Fruit fly (Drosophila melanogaster) whole organism, embryonic: ENCODE data around the gene CG6066.

Experiments used
- ATbp ChIP-seq: fragments of 200-800 bp; sonication (Bioruptor generic); optimal IDR thresholded peaks from 2 replicates; lab custom pipeline; 2017; ENCODE audit warnings: missing biosample characterization, mild to moderate bottlenecking, missing genetic modification characterization, missing genetic modification reagents
- Adf1 ChIP-seq: fragments of 200-800 bp; sonication (Bioruptor generic); IDR thresholded peaks from 2 replicates; pipeline ENCODE4 v1.3.6; 2022; ENCODE audit warnings: missing biosample characterization, missing genetic modification characterization
- Atf3 ChIP-seq: fragments of 200-800 bp; sonication (Bioruptor generic); optimal IDR thresholded peaks from 3 replicates; lab custom pipeline; 2016; ENCODE audit warnings: missing biosample characterization, missing genetic modification characterization
- CG10366 ChIP-seq: fragments of 200-800 bp; sonication (Bioruptor generic); IDR thresholded peaks from 2 replicates; pipeline ENCODE4 v1.3.6; 2022; ENCODE audit warnings: missing biosample characterization, missing genetic modification characterization
- CG10979 ChIP-seq: fragments of 200-800 bp; sonication (Bioruptor generic); optimal IDR thresholded peaks from 2 replicates; lab custom pipeline; 2018; ENCODE audit warnings: missing biosample characterization, mild to moderate bottlenecking, missing genetic modification characterization, moderate library complexity
- CG11398 ChIP-seq: fragments of 200-800 bp; sonication (Bioruptor generic); optimal IDR thresholded peaks from 2 replicates; lab custom pipeline; 2016; ENCODE audit warnings: missing biosample characterization, missing genetic modification characterization
- CG11695 ChIP-seq: fragments of 200-800 bp; sonication (Bioruptor generic); IDR thresholded peaks from 3 replicates; pipeline ENCODE4 v1.3.6; 2022; ENCODE audit warnings: missing biosample characterization, missing genetic modification characterization
- CG12104 ChIP-seq: fragments of 200-800 bp; sonication (Bioruptor generic); optimal IDR thresholded peaks from 3 replicates; lab custom pipeline; 2016; ENCODE audit warnings: missing biosample characterization, missing genetic modification characterization
- CG12299 ChIP-seq: fragments of 200-800 bp; sonication (Bioruptor generic); optimal IDR thresholded peaks from 2 replicates; lab custom pipeline; 2018; ENCODE audit warnings: missing biosample characterization, mild to moderate bottlenecking, missing genetic modification characterization
- CG13424 ChIP-seq: fragments of 200-800 bp; sonication (Bioruptor generic); optimal IDR thresholded peaks from 2 replicates; lab custom pipeline; 2019; ENCODE audit warnings: missing biosample characterization, mild to moderate bottlenecking, missing genetic modification characterization, moderate library complexity
- CG16863 ChIP-seq: fragments of 200-800 bp; sonication (Bioruptor generic); optimal IDR thresholded peaks from 3 replicates; lab custom pipeline; 2016; ENCODE audit warnings: missing biosample characterization, missing genetic modification characterization
- CG17328 ChIP-seq: fragments of 200-800 bp; sonication (Bioruptor generic); IDR thresholded peaks from 2 replicates; pipeline ENCODE4 v1.3.6; 2022; ENCODE audit warnings: missing biosample characterization, missing genetic modification characterization
- CG17385 ChIP-seq: fragments of 200-800 bp; sonication (Bioruptor generic); optimal IDR thresholded peaks from 3 replicates; lab custom pipeline; 2018; ENCODE audit warnings: missing biosample characterization, mild to moderate bottlenecking, missing genetic modification characterization
- CG17829 ChIP-seq: fragments of 200-800 bp; optimal IDR thresholded peaks from 2 replicates; lab custom pipeline; 2019; ENCODE audit warnings: missing biosample characterization, mild to moderate bottlenecking, missing genetic modification characterization, moderate library complexity
- CG2129 ChIP-seq: fragments of 200-800 bp; sonication (Bioruptor generic); IDR thresholded peaks from 2 replicates; pipeline ENCODE4 v1.3.6; 2022; ENCODE audit warnings: missing biosample characterization, missing genetic modification characterization; ENCODE audit not compliant: partially characterized antibody
- CG32532 ChIP-seq: fragments of 200-800 bp; sonication (Bioruptor generic); IDR thresholded peaks from 2 replicates; pipeline ENCODE4 v1.3.6; 2022; ENCODE audit warnings: missing biosample characterization, missing genetic modification characterization
- CG34376 ChIP-seq: fragments of 200-800 bp; sonication (Bioruptor generic); optimal IDR thresholded peaks from 2 replicates; lab custom pipeline; 2018; ENCODE audit warnings: missing biosample characterization, mild to moderate bottlenecking, missing genetic modification characterization
- CG6272 ChIP-seq: fragments of 200-800 bp; sonication (Bioruptor generic); IDR thresholded peaks from 2 replicates; pipeline ENCODE4 v1.3.6; 2022; ENCODE audit warnings: missing biosample characterization, missing genetic modification characterization
- CG6791 ChIP-seq: fragments of 200-800 bp; sonication (Bioruptor generic); IDR thresholded peaks from 3 replicates; pipeline ENCODE4 v1.3.6; 2022; ENCODE audit warnings: missing biosample characterization, missing genetic modification characterization; ENCODE audit not compliant: partially characterized antibody
- CG7357 ChIP-seq: fragments of 200-800 bp; sonication (Bioruptor generic); IDR thresholded peaks from 3 replicates; pipeline ENCODE4 v1.3.6; 2022; ENCODE audit warnings: missing biosample characterization, missing genetic modification characterization
- CG7372 ChIP-seq: fragments of 200-800 bp; sonication (Bioruptor generic); IDR thresholded peaks from 2 replicates; pipeline ENCODE4 v1.3.6; 2022; ENCODE audit warnings: missing biosample characterization, missing genetic modification characterization
- CG8089 ChIP-seq: fragments of 200-800 bp; sonication (Bioruptor generic); optimal IDR thresholded peaks from 3 replicates; lab custom pipeline; 2016; ENCODE audit warnings: missing biosample characterization, missing genetic modification characterization
- CG8924 ChIP-seq: fragments of 200-800 bp; optimal IDR thresholded peaks from 3 replicates; lab custom pipeline; 2019; ENCODE audit warnings: missing biosample characterization, mild to moderate bottlenecking, missing genetic modification characterization, moderate library complexity
- CG9437 ChIP-seq: fragments of 200-800 bp; sonication (Bioruptor generic); optimal IDR thresholded peaks from 2 replicates; lab custom pipeline; 2018; ENCODE audit warnings: missing biosample characterization, mild to moderate bottlenecking, missing genetic modification characterization
- CG9817 ChIP-seq: fragments of 200-800 bp; sonication (Bioruptor generic); optimal IDR thresholded peaks from 2 replicates; lab custom pipeline; 2018; ENCODE audit warnings: missing biosample characterization, mild to moderate bottlenecking, missing genetic modification characterization, moderate library complexity
- CTCF ChIP-seq: fragments of 200-800 bp; sonication (Bioruptor generic); optimal IDR thresholded peaks from 2 replicates; lab custom pipeline; 2017; ENCODE audit warnings: missing biosample characterization, mild to moderate bottlenecking, missing genetic modification characterization, moderate library complexity
- Dad ChIP-seq: fragments of 200-800 bp; sonication (Bioruptor generic); optimal IDR thresholded peaks from 3 replicates; lab custom pipeline; 2016; ENCODE audit warnings: missing biosample characterization, missing genetic modification characterization
- Dfd ChIP-seq, 2 experiments: fragments of >200 bp; optimal IDR thresholded peaks; 2 replicates each; lab custom pipeline; 2017; ENCODE audit warnings: missing biosample characterization in 2 of 2, missing genetic modification characterization in 2 of 2
- Dll ChIP-seq: fragments of 200-800 bp; sonication (Bioruptor generic); IDR thresholded peaks from 4 replicates; pipeline ENCODE4 v1.3.6; 2022; ENCODE audit warnings: missing biosample characterization, missing genetic modification characterization; ENCODE audit not compliant: partially characterized antibody
- Dref ChIP-seq: fragments of 200-800 bp; sonication (Bioruptor generic); IDR thresholded peaks from 2 replicates; pipeline ENCODE4 v1.3.6; 2022; ENCODE audit warnings: missing biosample characterization, missing genetic modification characterization
- Ets65A ChIP-seq: fragments of 200-800 bp; sonication (Bioruptor generic); peaks from one replicate; lab custom pipeline; 2016; ENCODE audit warnings: missing biosample characterization, missing genetic modification characterization
- Fer3 ChIP-seq: fragments of 200-800 bp; sonication (Bioruptor generic); optimal IDR thresholded peaks from 2 replicates; lab custom pipeline; 2018; ENCODE audit warnings: missing biosample characterization, mild to moderate bottlenecking, missing genetic modification characterization, moderate library complexity
- GATAe ChIP-seq: fragments of 200-800 bp; sonication (Bioruptor generic); conservative IDR thresholded peaks from 2 replicates; pipeline ENCODE4 v1.3.6; 2022; ENCODE audit warnings: missing biosample characterization, missing genetic modification characterization
- H2.0 ChIP-seq: fragments of 200-800 bp; sonication (Bioruptor generic); IDR thresholded peaks from 2 replicates; pipeline ENCODE4 v1.3.6; 2022; ENCODE audit warnings: missing biosample characterization, missing genetic modification characterization
- Hand ChIP-seq: fragments of 200-800 bp; sonication (Bioruptor generic); optimal IDR thresholded peaks from 2 replicates; lab custom pipeline; 2017; ENCODE audit warnings: mild to moderate bottlenecking, missing biosample characterization, missing genetic modification reagents, missing genetic modification characterization
- HmgD ChIP-seq: fragments of 200-800 bp; sonication (Bioruptor generic); optimal IDR thresholded peaks from 3 replicates; lab custom pipeline; 2016; ENCODE audit warnings: missing biosample characterization, missing genetic modification characterization
- Jarid2 ChIP-seq: fragments of 200-800 bp; sonication (Bioruptor generic); optimal IDR thresholded peaks from 3 replicates; lab custom pipeline; 2017; ENCODE audit warnings: mild to moderate bottlenecking, missing biosample characterization, missing genetic modification reagents, missing genetic modification characterization
- MTF-1 ChIP-seq: fragments of 200-800 bp; sonication (Bioruptor generic); optimal IDR thresholded peaks from 2 replicates; lab custom pipeline; 2018; ENCODE audit warnings: missing biosample characterization, mild to moderate bottlenecking, missing genetic modification characterization, borderline replicate concordance
- Sox102F ChIP-seq: fragments of 200-800 bp; sonication (Bioruptor generic); optimal IDR thresholded peaks from 2 replicates; lab custom pipeline; 2018; ENCODE audit warnings: missing biosample characterization, mild to moderate bottlenecking, missing genetic modification characterization, moderate library complexity
- ase ChIP-seq: fragments of 200-800 bp; sonication (Bioruptor generic); IDR thresholded peaks from 3 replicates; pipeline ENCODE4 v1.3.6; 2022; ENCODE audit warnings: missing biosample characterization, missing genetic modification characterization
- chm ChIP-seq: fragments of 200-800 bp; sonication (Bioruptor generic); IDR thresholded peaks from 2 replicates; pipeline ENCODE4 v1.3.6; 2022; ENCODE audit warnings: missing biosample characterization, missing genetic modification characterization
- crol ChIP-seq: fragments of 200-800 bp; sonication (Bioruptor generic); IDR thresholded peaks from 2 replicates; pipeline ENCODE4 v1.3.6; 2022; ENCODE audit warnings: missing biosample characterization, missing genetic modification characterization
- esg ChIP-seq: fragments of 200-800 bp; sonication (Bioruptor generic); conservative IDR thresholded peaks from 2 replicates; pipeline ENCODE4 v1.3.6; 2022; ENCODE audit warnings: missing biosample characterization, missing genetic modification characterization
- fd96Cb ChIP-seq: fragments of 200-800 bp; sonication (Bioruptor generic); optimal IDR thresholded peaks from 2 replicates; lab custom pipeline; 2018; ENCODE audit warnings: missing biosample characterization, mild to moderate bottlenecking, missing genetic modification characterization, moderate library complexity
- hbn ChIP-seq: fragments of 200-800 bp; sonication (Bioruptor generic); IDR thresholded peaks from 2 replicates; pipeline ENCODE4 v1.3.6; 2022; ENCODE audit warnings: missing biosample characterization, missing genetic modification characterization; ENCODE audit not compliant: partially characterized antibody
- kni ChIP-seq: fragments of 200-800 bp; sonication (Bioruptor generic); optimal IDR thresholded peaks from 3 replicates; lab custom pipeline; 2017; ENCODE audit warnings: mild to moderate bottlenecking, missing biosample characterization, missing genetic modification reagents, missing genetic modification characterization
- lab ChIP-seq: fragments of 200-800 bp; sonication (Bioruptor generic); optimal IDR thresholded peaks from 3 replicates; lab custom pipeline; 2017; ENCODE audit warnings: missing biosample characterization, missing genetic modification characterization, mild to moderate bottlenecking, moderate library complexity, missing genetic modification reagents
- lbe ChIP-seq: fragments of 200-800 bp; sonication (Bioruptor generic); optimal IDR thresholded peaks from 2 replicates; lab custom pipeline; 2016; ENCODE audit warnings: missing biosample characterization, mild to moderate bottlenecking, missing genetic modification characterization
- pros ChIP-seq: fragments of 200-800 bp; sonication (Bioruptor generic); optimal IDR thresholded peaks from 3 replicates; lab custom pipeline; 2019; ENCODE audit warnings: missing biosample characterization, mild to moderate bottlenecking, missing genetic modification characterization, moderate library complexity
- sens ChIP-seq: fragments of 200-800 bp; sonication (Bioruptor generic); peaks from one replicate; lab custom pipeline; 2016; ENCODE audit warnings: missing biosample characterization, missing genetic modification characterization

CG6066 gene

DNA sequence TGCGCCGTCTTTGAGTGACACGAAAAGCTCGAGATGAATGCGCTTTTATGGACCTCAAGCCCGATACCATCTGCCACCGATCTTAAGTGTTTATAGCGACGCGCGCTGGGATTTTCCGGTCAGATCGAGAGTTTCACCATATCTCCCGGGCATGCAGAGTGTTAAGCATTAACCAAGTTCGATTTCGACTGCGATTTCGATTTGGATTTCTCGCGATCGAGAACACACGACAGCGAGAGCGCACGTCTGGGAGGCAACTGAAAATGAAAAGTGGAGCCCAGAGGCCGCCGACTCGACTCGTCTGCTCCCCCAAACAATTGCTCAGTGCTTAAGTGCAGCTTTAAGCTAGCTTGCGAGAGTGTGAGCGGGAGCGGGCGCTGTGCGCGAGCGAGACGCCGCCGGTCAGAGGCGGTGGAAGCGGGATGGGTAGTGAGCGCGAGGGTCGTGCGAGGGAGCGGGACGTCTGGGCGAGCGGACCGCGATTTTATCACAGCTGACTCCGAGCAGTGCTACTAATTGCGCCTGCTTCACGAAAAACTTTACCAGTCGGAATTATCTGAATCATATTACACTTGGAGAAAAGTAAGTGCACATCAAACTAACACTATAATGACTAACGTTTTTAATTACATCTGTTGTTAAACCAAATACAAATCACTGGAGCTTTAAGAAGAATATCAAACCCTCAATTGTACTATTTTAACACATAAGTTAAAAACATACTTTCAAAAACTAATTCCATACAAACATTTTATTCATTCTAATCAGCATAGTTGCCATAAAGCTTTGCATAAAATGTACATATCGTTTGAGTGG, 46.5 kb downstream of the CG6066 start, which contains the start of gene spz (continued):
- TF ChIP-seq CG10979 (tag; lab: Kevin White, UChicago) (no peak), CG13424 (tag; lab: Kevin White, UChicago) (peak; percentile 4), crol (peak; percentile 95), CG6791 (GFP tag; lab: Robert Waterston, UW) (0 out of 3 replicates have a peak, but pooled peaks have one; percentile 26), CG17328 (GFP tag; lab: Robert Waterston, UW) (no peak), CTCF (GFP tag; lab: Kevin White, UChicago) (no peak), Jarid2 (GFP tag; lab: Kevin White, UChicago) (peak; percentile 78), CG7357 (no peak), sens (GFP tag; lab: Kevin White, UChicago) (peak; percentile 46), Dref (GFP tag; lab: Robert Waterston, UW) (no peak), hbn (GFP tag; lab: Robert Waterston, UW) (0 out of 2 replicates have a peak, but pooled peaks have one; percentile 24), Dll (GFP tag; lab: Robert Waterston, UW) (no peak), CG32532 (no peak; the same call in none of the 2 replicates), CG9817 (no peak), CG7372 (no peak), esg (GFP tag; lab: Robert Waterston, UW) (no peak), CG12299 (tag; lab: Kevin White, UChicago) (no peak), MTF-1 (no peak), Dfd (GFP tag; optimal IDR thresholded peaks at IDR 0.05; lab: Kevin White, UChicago) (no peak), CG2129 (GFP tag; lab: Robert Waterston, UW) (no peak), CG16863 (no peak), pros (GFP tag; lab: Kevin White, UChicago) (no peak), CG11398 (GFP tag; lab: Kevin White, UChicago) (no peak), fd96Cb (tag; lab: Kevin White, UChicago) (peak; percentile 6), CG8089 (GFP tag; lab: Kevin White, UChicago) (no peak), chm (GFP tag; lab: Robert Waterston, UW) (no peak), CG11695 (GFP tag; lab: Robert Waterston, UW) (peak; percentile 54; the same call in 1 of the 3 replicates), lbe (GFP tag; lab: Kevin White, UChicago) (no peak), lab (GFP tag; lab: Kevin White, UChicago) (peak; percentile 28), Atf3 (GFP tag; lab: Kevin White, UChicago) (no peak), kni (peak; percentile 9), Adf1 (peak; percentile 54), Sox102F (GFP tag; lab: Kevin White, UChicago) (peak; percentile 54), H2.0 (no peak), HmgD (no peak), CG17385 (no peak), ase (GFP tag; lab: Robert Waterston, UW) (no peak), CG6272 (GFP tag; lab: Robert Waterston, UW) (0 out of 2 replicates have a peak, but pooled peaks have one; percentile 9), GATAe (GFP tag; lab: Robert Waterston, UW) (no peak), CG10366 (no peak), CG9437 (GFP tag; lab: Kevin White, UChicago) (no peak), ATbp (peak; percentile 37), CG12104 (GFP tag; lab: Kevin White, UChicago) (no peak), Dad (GFP tag; lab: Kevin White, UChicago) (no peak), CG17829 (tag; lab: Kevin White, UChicago) (no peak), CG34376 (peak; percentile 22), Ets65A (GFP tag; lab: Kevin White, UChicago) (no peak), Fer3 (tag; lab: Kevin White, UChicago) (no peak), Hand (no peak), CG8924 (tag; lab: Kevin White, UChicago) (no peak)
